Worm (Caenorhabditis elegans) whole organism, L1 larva: ENCODE data around the gene sup-9.

Source experiments
- C04F5.9 ChIP-seq: sonication (generic microtip); optimal IDR thresholded peaks from 2 replicates; lab custom pipeline; 2016; ENCODE audit warnings: missing genetic modification characterization, missing compliant biosample characterization
- F16B12.6 ChIP-seq: fragments of 150-350 bp; optimal IDR thresholded peaks from 2 replicates; lab custom pipeline; 2014; ENCODE audit warnings: missing biosample characterization, missing genetic modification characterization
- Y116A8C.19 ChIP-seq: sonication (generic microtip); optimal IDR thresholded peaks from 2 replicates; lab custom pipeline; 2016; ENCODE audit warnings: missing compliant biosample characterization, missing genetic modification characterization, borderline replicate concordance
- alr-1 ChIP-seq: fragments of 200-800 bp; sonication (Bioruptor generic); optimal IDR thresholded peaks from 2 replicates; lab custom pipeline; 2018; ENCODE audit warnings: borderline replicate concordance, mild to moderate bottlenecking, missing genetic modification characterization, missing compliant biosample characterization
- blmp-1 ChIP-seq: fragments of 150-350 bp; optimal IDR thresholded peaks from 2 replicates; lab custom pipeline; 2014; ENCODE audit warnings: missing biosample characterization, missing genetic modification characterization
- ceh-63 ChIP-seq: fragments of 200-800 bp; sonication (Bioruptor generic); optimal IDR thresholded peaks from 2 replicates; lab custom pipeline; 2018; ENCODE audit warnings: mild to moderate bottlenecking, missing genetic modification characterization, missing compliant biosample characterization
- ceh-82 ChIP-seq, 3 experiments: fragments of 150-350 bp in 1 of 3; sonication (generic microtip) in 2 of 3; optimal IDR thresholded peaks; 2 replicates each; lab custom pipeline; 2014 to 2017; ENCODE audit warnings: missing biosample characterization in 3 of 3, missing genetic modification characterization in 3 of 3
- ces-1 ChIP-seq: fragments of 150-350 bp; optimal IDR thresholded peaks from 2 replicates; lab custom pipeline; 2014; ENCODE audit warnings: missing biosample characterization, missing genetic modification reagents, missing genetic modification characterization
- dsc-1 ChIP-seq: sonication (generic microtip); optimal IDR thresholded peaks from 2 replicates; lab custom pipeline; 2016; ENCODE audit warnings: mild to moderate bottlenecking, missing genetic modification characterization, missing compliant biosample characterization
- elt-2 ChIP-seq: sonication (generic microtip); optimal IDR thresholded peaks from 2 replicates; lab custom pipeline; 2016; ENCODE audit warnings: missing genetic modification characterization, mild to moderate bottlenecking, inconsistent platforms, missing compliant biosample characterization, missing genetic modification reagents
- elt-3 ChIP-seq, 6 experiments: fragments of 150-350 bp in 1 of 6; sonication (generic microtip); optimal IDR thresholded peaks; 2 replicates each; lab custom pipeline; 2017 to 2018; ENCODE audit warnings: missing biosample characterization in 6 of 6, missing genetic modification characterization in 6 of 6, inconsistent platforms in 1 of 6
- fkh-8 ChIP-seq: sonication (generic microtip); optimal IDR thresholded peaks from 2 replicates; lab custom pipeline; 2016; ENCODE audit warnings: mild to moderate bottlenecking, missing genetic modification characterization, missing compliant biosample characterization
- hlh-17 ChIP-seq: fragments of 200-800 bp; sonication (Bioruptor generic); optimal IDR thresholded peaks from 2 replicates; lab custom pipeline; 2018; ENCODE audit warnings: missing genetic modification characterization, mild to moderate bottlenecking, missing compliant biosample characterization, moderate library complexity, borderline replicate concordance
- hlh-4 ChIP-seq: sonication (generic microtip); optimal IDR thresholded peaks from 2 replicates; lab custom pipeline; 2016; ENCODE audit warnings: mild to moderate bottlenecking, missing genetic modification characterization, missing compliant biosample characterization
- irx-1 ChIP-seq: sonication (generic microtip); optimal IDR thresholded peaks from 2 replicates; lab custom pipeline; 2016; ENCODE audit warnings: missing genetic modification characterization, missing compliant biosample characterization
- isw-1 ChIP-seq: fragments of 200-800 bp; sonication (Bioruptor generic); IDR thresholded peaks from 2 replicates; pipeline ENCODE4 v1.3.6; 2022; ENCODE audit warnings: missing genetic modification characterization, missing compliant biosample characterization
- lsy-2 ChIP-seq, 2 experiments: fragments of 150-350 bp; optimal IDR thresholded peaks; 2 replicates each; lab custom pipeline; 2014; ENCODE audit warnings: missing biosample characterization in 2 of 2, missing genetic modification characterization in 2 of 2
- mdl-1 ChIP-seq, 2 experiments: fragments of 150-350 bp; optimal IDR thresholded peaks; 2 replicates each; lab custom pipeline; 2014 to 2017; ENCODE audit warnings: missing biosample characterization in 2 of 2, missing genetic modification characterization in 2 of 2, inconsistent platforms in 1 of 2
- mef-2 ChIP-seq: fragments of 150-350 bp; optimal IDR thresholded peaks from 2 replicates; lab custom pipeline; 2014; ENCODE audit warnings: missing biosample characterization, missing genetic modification characterization
- mep-1 ChIP-seq: fragments of 150-350 bp; optimal IDR thresholded peaks from 2 replicates; lab custom pipeline; 2014; ENCODE audit warnings: missing biosample characterization, missing genetic modification characterization
- nhr-11 ChIP-seq: fragments of 150-350 bp; optimal IDR thresholded peaks from 2 replicates; lab custom pipeline; 2014; ENCODE audit warnings: missing biosample characterization, missing genetic modification characterization
- nhr-12 ChIP-seq: sonication (generic microtip); optimal IDR thresholded peaks from 2 replicates; lab custom pipeline; 2017; ENCODE audit warnings: missing biosample characterization, missing genetic modification characterization
- nhr-19 ChIP-seq: fragments of 200-800 bp; sonication (Bioruptor generic); conservative IDR thresholded peaks from 2 replicates; pipeline ENCODE4 v1.3.6; 2022; ENCODE audit warnings: missing genetic modification characterization, missing compliant biosample characterization
- nhr-237 ChIP-seq: fragments of 150-350 bp; optimal IDR thresholded peaks from 2 replicates; lab custom pipeline; 2014; ENCODE audit warnings: missing biosample characterization, missing genetic modification characterization
- nhr-47 ChIP-seq: sonication (generic microtip); optimal IDR thresholded peaks from 2 replicates; lab custom pipeline; 2016; ENCODE audit warnings: mild to moderate bottlenecking, missing genetic modification characterization, moderate library complexity, missing compliant biosample characterization
- nhr-71 ChIP-seq: sonication (generic microtip); optimal IDR thresholded peaks from 2 replicates; lab custom pipeline; 2016; ENCODE audit warnings: mild to moderate bottlenecking, missing genetic modification characterization, moderate library complexity, missing compliant biosample characterization
- nhr-77 ChIP-seq: fragments of 150-350 bp; optimal IDR thresholded peaks from 2 replicates; lab custom pipeline; 2014; ENCODE audit warnings: missing biosample characterization, missing genetic modification characterization
- nhr-85 ChIP-seq: sonication (generic microtip); peaks from one replicate; lab custom pipeline; 2016; ENCODE audit warnings: missing genetic modification characterization, inconsistent platforms, missing compliant biosample characterization
- rnt-1 ChIP-seq: sonication (generic microtip); optimal IDR thresholded peaks from 2 replicates; lab custom pipeline; 2016; ENCODE audit warnings: mild to moderate bottlenecking, missing genetic modification characterization, moderate library complexity, missing compliant biosample characterization
- skn-1 ChIP-seq: fragments of 150-350 bp; optimal IDR thresholded peaks from 2 replicates; lab custom pipeline; 2014; ENCODE audit warnings: missing biosample characterization, missing genetic modification characterization
- snpc-4 ChIP-seq: fragments of 150-350 bp; optimal IDR thresholded peaks from 2 replicates; lab custom pipeline; 2014; ENCODE audit warnings: missing biosample characterization, missing genetic modification characterization
- sup-37 ChIP-seq: fragments of 200-800 bp; sonication (Bioruptor generic); optimal IDR thresholded peaks from 2 replicates; lab custom pipeline; 2018; ENCODE audit warnings: mild to moderate bottlenecking, missing genetic modification characterization, missing compliant biosample characterization
- tlp-1 ChIP-seq: fragments of 150-350 bp; optimal IDR thresholded peaks from 2 replicates; lab custom pipeline; 2014; ENCODE audit warnings: missing biosample characterization, missing genetic modification characterization
- unc-30 ChIP-seq: sonication (generic microtip); optimal IDR thresholded peaks from 2 replicates; lab custom pipeline; 2017; ENCODE audit warnings: missing biosample characterization, missing genetic modification characterization
- unc-62 ChIP-seq: fragments of 150-350 bp; optimal IDR thresholded peaks from 2 replicates; lab custom pipeline; 2014; ENCODE audit warnings: missing biosample characterization, missing genetic modification reagents, missing genetic modification characterization
- unc-98 ChIP-seq: fragments of 200-800 bp; sonication (Bioruptor generic); IDR thresholded peaks from 2 replicates; pipeline ENCODE4 v1.3.6; 2022; ENCODE audit warnings: missing genetic modification characterization, missing compliant biosample characterization
- vab-15 ChIP-seq: sonication (generic microtip); optimal IDR thresholded peaks from 2 replicates; lab custom pipeline; 2017; ENCODE audit warnings: missing genotype, mild to moderate bottlenecking, missing genetic modification characterization, missing compliant biosample characterization
- zag-1 ChIP-seq: fragments of 150-350 bp; optimal IDR thresholded peaks from 2 replicates; lab custom pipeline; 2014; ENCODE audit warnings: missing biosample characterization, missing genetic modification characterization

sup-9 gene

DNA sequence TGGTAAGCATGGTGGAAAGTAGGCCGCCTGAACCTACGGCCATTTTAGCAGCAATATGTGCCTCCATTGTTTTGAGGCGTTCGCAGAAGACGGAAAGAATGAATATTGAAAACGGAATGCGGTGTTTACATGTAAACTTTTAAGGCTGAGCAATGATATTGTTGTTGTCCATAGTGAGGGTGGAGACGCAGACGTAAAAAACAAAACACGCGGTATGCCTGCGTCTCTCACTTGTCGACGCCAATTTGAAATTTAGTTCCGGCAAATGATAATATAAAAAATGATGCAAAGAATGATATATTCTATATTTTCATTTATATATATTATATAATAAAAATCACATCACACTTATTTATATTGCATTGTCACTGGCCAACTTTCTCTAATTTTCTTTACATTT lies 21.0 kb upstream of the sup-9 start, which contains the start of gene Y47G7B.2 (continued):
- TF ChIP-seq ceh-82 (tag; optimal IDR thresholded peaks at IDR 0.05; lab: Kevin White, UChicago): no peak
- no peak for TF ChIP-seq blmp-1 (tag; lab: Kevin White, UChicago)
- peak; percentile 29 for TF ChIP-seq rnt-1 (tag; lab: Kevin White, UChicago)
- TF ChIP-seq snpc-4: no peak
- TF ChIP-seq lsy-2 (tag; optimal IDR thresholded peaks at IDR 0.05; lab: Kevin White, UChicago): no peak
- peak; percentile 42 for TF ChIP-seq nhr-71
- TF ChIP-seq nhr-85 (tag; lab: Kevin White, UChicago): no peak
- TF ChIP-seq elt-3 (tag; optimal IDR thresholded peaks at IDR 0.05; lab: Kevin White, UChicago): no peak

DNA sequence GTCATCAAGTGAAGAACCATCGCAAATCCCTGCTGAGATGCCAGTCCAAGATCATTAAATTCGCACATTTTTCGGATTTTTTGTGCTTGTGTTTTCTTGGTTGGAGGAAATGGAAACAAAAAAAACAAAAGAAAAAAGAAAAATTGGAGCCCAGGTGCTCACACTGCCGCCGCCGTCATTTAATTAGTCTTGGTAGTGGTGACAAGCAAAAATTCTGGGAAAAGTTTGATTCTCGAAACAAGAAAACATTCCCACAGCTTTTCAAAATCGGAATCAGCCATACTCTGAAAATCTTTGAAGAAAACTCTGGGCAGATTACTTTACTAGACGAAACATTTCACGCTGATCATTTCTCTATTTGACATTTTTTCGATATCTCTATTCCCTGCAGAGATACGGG lies 18.4 kb upstream of the sup-9 start, which contains the start of gene srh-128:
TSS of gene srh-128 (minus strand) at position 101 of the 400 bp plus-strand sequence.
- TF ChIP-seq elt-2 (tag; lab: Kevin White, UChicago) (no peak), dsc-1 (no peak)

- TF ChIP-seq unc-98 (GFP tag; lab: Robert Waterston, UW): no peak
- TF ChIP-seq mep-1 (tag; lab: Kevin White, UChicago): no peak
- no peak for TF ChIP-seq mef-2
- no peak for TF ChIP-seq nhr-71
- no peak for TF ChIP-seq blmp-1 (tag; lab: Kevin White, UChicago)
- TF ChIP-seq nhr-77 (tag; lab: Kevin White, UChicago): no peak
- no peak for TF ChIP-seq nhr-11
- TF ChIP-seq irx-1: no peak
- TF ChIP-seq hlh-17 (GFP tag; lab: Kevin White, UChicago): no peak
- no peak for TF ChIP-seq alr-1
- no peak for TF ChIP-seq vab-15 (tag; lab: Kevin White, UChicago)
- no peak for TF ChIP-seq Y116A8C.19 (tag; lab: Kevin White, UChicago)
- TF ChIP-seq ceh-63 (GFP tag; lab: Kevin White, UChicago): no peak
- no peak for TF ChIP-seq sup-37 (GFP tag; lab: Kevin White, UChicago)
Observed at ce11 chrII:2702757-2703156, 15.9 kb upstream of the sup-9 start, which contains the start of gene sri-60. sri-60 (minus strand) TSS chrII:2702857.

ce11 chrII:2700229-2700628 lies 13.4 kb upstream of the sup-9 start, which contains the start of gene sri-61:
sri-61 (minus strand) TSS chrII:2700329.
- TF ChIP-seq ceh-82 (tag; optimal IDR thresholded peaks at IDR 0.05; lab: Kevin White, UChicago) (no peak), hlh-4 (tag; lab: Kevin White, UChicago) (peak; percentile 77)
- TF ChIP-seq, all 84 proteins: peak for 1

- TF ChIP-seq skn-1 (tag; lab: Kevin White, UChicago): no peak
- TF ChIP-seq nhr-19 (GFP tag; lab: Robert Waterston, UW): no peak
- TF ChIP-seq nhr-12 (tag; lab: Kevin White, UChicago): no peak
- TF ChIP-seq elt-2 (tag; lab: Kevin White, UChicago): no peak
- no peak for TF ChIP-seq unc-30 (tag; lab: Kevin White, UChicago)
- TF ChIP-seq unc-62: no peak
- TF ChIP-seq fkh-8 (tag; lab: Kevin White, UChicago): no peak
- TF ChIP-seq nhr-47 (tag; lab: Kevin White, UChicago): no peak
- no peak for TF ChIP-seq isw-1 (GFP tag; lab: Robert Waterston, UW)
- TF ChIP-seq zag-1 (tag; lab: Kevin White, UChicago): no peak
- no peak for TF ChIP-seq nhr-71
- TF ChIP-seq tlp-1: no peak
- no peak for TF ChIP-seq F16B12.6 (tag; lab: Kevin White, UChicago)
- TF ChIP-seq Y116A8C.19 (tag; lab: Kevin White, UChicago): no peak
- no peak for TF ChIP-seq ces-1 (GFP tag; lab: Kevin White, UChicago)
- no peak for TF ChIP-seq lsy-2 (tag; optimal IDR thresholded peaks at IDR 0.05; lab: Kevin White, UChicago)
- no peak for TF ChIP-seq nhr-237 (tag; lab: Kevin White, UChicago)
- TF ChIP-seq mdl-1 (tag; optimal IDR thresholded peaks at IDR 0.05; lab: Kevin White, UChicago): no peak
- TF ChIP-seq C04F5.9 (tag; lab: Kevin White, UChicago): no peak
Observed at ce11 chrII:2698378-2698777, 11.6 kb upstream of the sup-9 start, which contains the start of gene sri-62. sri-62 (minus strand) TSS chrII:2698478.
